Worm (Caenorhabditis elegans) whole organism, young adult: ENCODE measurements around the gene srw-39.

Source experiments
- B0019.2 ChIP-seq: fragments of 200-800 bp; sonication (Bioruptor generic); conservative IDR thresholded peaks from 2 replicates; pipeline ENCODE4 v1.3.6; 2022; ENCODE audit warnings: missing genetic modification reagents, missing genetic modification characterization, missing compliant biosample characterization
- D2030.7 ChIP-seq: fragments of 200-800 bp; sonication (Bioruptor generic); IDR thresholded peaks from 2 replicates; pipeline ENCODE4 v1.3.6; 2022; ENCODE audit warnings: missing genetic modification reagents, missing genetic modification characterization, missing compliant biosample characterization
- F37B4.10 ChIP-seq: fragments of 200-800 bp; sonication (Bioruptor generic); IDR thresholded peaks from 2 replicates; pipeline ENCODE4 v1.3.6; 2022; ENCODE audit warnings: missing genetic modification characterization, missing compliant biosample characterization
- K11D2.4 ChIP-seq: fragments of 200-800 bp; sonication (Bioruptor generic); IDR thresholded peaks from 2 replicates; pipeline ENCODE4 v1.3.6; 2022; ENCODE audit warnings: missing genetic modification reagents, missing genetic modification characterization, missing compliant biosample characterization
- T07F8.4 ChIP-seq: sonication (generic microtip); optimal IDR thresholded peaks from 2 replicates; lab custom pipeline; 2016; ENCODE audit warnings: mild to moderate bottlenecking, missing genetic modification characterization, moderate library complexity, missing compliant biosample characterization
- aptf-2 ChIP-seq: fragments of 200-800 bp; sonication (Bioruptor generic); conservative IDR thresholded peaks from 2 replicates; pipeline ENCODE4 v1.3.6; 2022; ENCODE audit warnings: missing genetic modification reagents, missing genetic modification characterization, missing compliant biosample characterization
- atf-7 ChIP-seq: sonication (generic microtip); optimal IDR thresholded peaks from 2 replicates; lab custom pipeline; 2017; ENCODE audit warnings: mild to moderate bottlenecking, missing genetic modification characterization, missing compliant biosample characterization
- attf-5 ChIP-seq: fragments of 200-800 bp; sonication (Bioruptor generic); optimal IDR thresholded peaks from 2 replicates; lab custom pipeline; 2018; ENCODE audit warnings: mild to moderate bottlenecking, missing genetic modification characterization, missing compliant biosample characterization
- ccch-3 ChIP-seq: fragments of 200-800 bp; sonication (Bioruptor generic); optimal IDR thresholded peaks from 2 replicates; lab custom pipeline; 2018; ENCODE audit warnings: mild to moderate bottlenecking, missing genetic modification characterization, missing compliant biosample characterization
- ceh-100 ChIP-seq: fragments of 200-800 bp; sonication (Bioruptor generic); IDR thresholded peaks from 2 replicates; pipeline ENCODE4 v1.3.6; 2022; ENCODE audit warnings: missing genetic modification reagents, missing genetic modification characterization, missing compliant biosample characterization
- ceh-79 ChIP-seq: sonication (generic microtip); optimal IDR thresholded peaks from 2 replicates; lab custom pipeline; 2017; ENCODE audit warnings: mild to moderate bottlenecking, missing genetic modification characterization, missing compliant biosample characterization
- ceh-91 ChIP-seq: fragments of 200-800 bp; sonication (Bioruptor generic); IDR thresholded peaks from 2 replicates; pipeline ENCODE4 v1.3.6; 2022; ENCODE audit warnings: missing genetic modification reagents, missing genetic modification characterization, missing compliant biosample characterization
- dpff-1 ChIP-seq: sonication (generic microtip); optimal IDR thresholded peaks from 2 replicates; lab custom pipeline; 2017; ENCODE audit warnings: mild to moderate bottlenecking, missing genetic modification characterization, missing compliant biosample characterization
- egl-18 ChIP-seq: fragments of 200-800 bp; sonication (Bioruptor generic); IDR thresholded peaks from 2 replicates; pipeline ENCODE4 v1.3.6; 2022; ENCODE audit warnings: missing genetic modification reagents, missing genetic modification characterization, missing compliant biosample characterization
- egrh-3 ChIP-seq: fragments of 200-800 bp; sonication (Bioruptor generic); IDR thresholded peaks from 2 replicates; pipeline ENCODE4 v1.3.6; 2022; ENCODE audit warnings: missing genetic modification reagents, missing genetic modification characterization, missing compliant biosample characterization
- fkh-3 ChIP-seq: sonication (generic microtip); optimal IDR thresholded peaks from 2 replicates; lab custom pipeline; 2016; ENCODE audit warnings: mild to moderate bottlenecking, missing genetic modification characterization, missing compliant biosample characterization
- him-1 ChIP-seq: sonication (generic microtip); optimal IDR thresholded peaks from 2 replicates; lab custom pipeline; 2016; ENCODE audit warnings: missing genotype, missing genetic modification reagents, missing genetic modification characterization, missing compliant biosample characterization
- hlh-12 ChIP-seq: sonication (generic microtip); optimal IDR thresholded peaks from 2 replicates; lab custom pipeline; 2016; ENCODE audit warnings: missing genetic modification characterization, missing compliant biosample characterization
- hmg-1.2 ChIP-seq: fragments of 200-800 bp; sonication (Bioruptor generic); IDR thresholded peaks from 2 replicates; pipeline ENCODE4 v1.3.6; 2022; ENCODE audit warnings: missing genetic modification reagents, missing genetic modification characterization, missing compliant biosample characterization
- hmg-20 ChIP-seq: fragments of 200-800 bp; sonication (Bioruptor generic); IDR thresholded peaks from 2 replicates; pipeline ENCODE4 v1.3.6; 2022; ENCODE audit warnings: missing genetic modification reagents, missing genetic modification characterization, missing compliant biosample characterization
- hsf-1 ChIP-seq: fragments of 200-800 bp; sonication (Bioruptor generic); IDR thresholded peaks from 2 replicates; pipeline ENCODE4 v1.3.6; 2022; ENCODE audit warnings: missing genetic modification reagents, missing genetic modification characterization, missing compliant biosample characterization
- lag-1 ChIP-seq: fragments of 200-800 bp; sonication (Bioruptor generic); IDR thresholded peaks from 2 replicates; pipeline ENCODE4 v1.3.6; 2022; ENCODE audit warnings: missing genetic modification reagents, missing genetic modification characterization, missing compliant biosample characterization
- let-526 ChIP-seq: fragments of 200-800 bp; sonication (Bioruptor generic); IDR thresholded peaks from 2 replicates; pipeline ENCODE4 v1.3.6; 2022; ENCODE audit warnings: missing genetic modification reagents, missing genetic modification characterization, missing compliant biosample characterization
- lin-35 ChIP-seq, 3 experiments: fragments of 150-350 bp in 2 of 3; sonication (generic microtip) in 1 of 3; optimal IDR thresholded peaks; 2 replicates each; lab custom pipeline; 2014 to 2018; ENCODE audit warnings: missing biosample characterization in 3 of 3, missing genetic modification characterization in 3 of 3, missing genetic modification reagents in 3 of 3
- lir-1 ChIP-seq: fragments of 200-800 bp; sonication (Bioruptor generic); conservative IDR thresholded peaks from 2 replicates; pipeline ENCODE4 v1.3.6; 2022; ENCODE audit warnings: missing genetic modification reagents, missing genetic modification characterization, missing compliant biosample characterization
- lsy-27 ChIP-seq: sonication (generic microtip); optimal IDR thresholded peaks from 2 replicates; lab custom pipeline; 2017; ENCODE audit warnings: missing genetic modification characterization, mild to moderate bottlenecking, missing compliant biosample characterization, antibody characterized with exemption, missing genotype, borderline replicate concordance; ENCODE audit not compliant: insufficient read depth
- madf-6 ChIP-seq: fragments of 200-800 bp; sonication (Bioruptor generic); IDR thresholded peaks from 2 replicates; pipeline ENCODE4 v1.3.6; 2022; ENCODE audit warnings: missing genetic modification reagents, missing genetic modification characterization, missing compliant biosample characterization
- mel-28 ChIP-seq: sonication (generic microtip); optimal IDR thresholded peaks from 2 replicates; lab custom pipeline; 2016; ENCODE audit warnings: borderline replicate concordance, mild to moderate bottlenecking, missing genetic modification characterization, missing compliant biosample characterization
- nfya-1 ChIP-seq: sonication (generic microtip); optimal IDR thresholded peaks from 2 replicates; lab custom pipeline; 2017; ENCODE audit warnings: antibody characterized with exemption, missing compliant biosample characterization, missing genetic modification characterization, borderline replicate concordance; ENCODE audit not compliant: insufficient read depth
- nfyb-1 ChIP-seq: fragments of 200-800 bp; sonication (Bioruptor generic); IDR thresholded peaks from 2 replicates; pipeline ENCODE4 v1.3.6; 2022; ENCODE audit warnings: missing genetic modification reagents, missing genetic modification characterization, missing compliant biosample characterization
- nhr-120 ChIP-seq: fragments of 200-800 bp; sonication (Bioruptor generic); IDR thresholded peaks from 2 replicates; pipeline ENCODE4 v1.3.6; 2022; ENCODE audit warnings: missing genetic modification characterization, missing compliant biosample characterization
- nhr-80 ChIP-seq: sonication (generic microtip); optimal IDR thresholded peaks from 2 replicates; lab custom pipeline; 2016; ENCODE audit warnings: missing genetic modification characterization, missing compliant biosample characterization
- rcor-1 ChIP-seq: fragments of 200-800 bp; sonication (Bioruptor generic); IDR thresholded peaks from 2 replicates; pipeline ENCODE4 v1.3.6; 2022; ENCODE audit warnings: missing genetic modification reagents, missing genetic modification characterization, missing compliant biosample characterization
- repo-1 ChIP-seq: sonication (generic microtip); optimal IDR thresholded peaks from 2 replicates; lab custom pipeline; 2017; ENCODE audit warnings: mild to moderate bottlenecking, missing genetic modification characterization, missing compliant biosample characterization
- sdz-38 ChIP-seq: sonication (generic microtip); optimal IDR thresholded peaks from 2 replicates; lab custom pipeline; 2016; ENCODE audit warnings: missing genotype, missing genetic modification characterization, missing compliant biosample characterization
- sea-2 ChIP-seq: fragments of 200-800 bp; sonication (Bioruptor generic); IDR thresholded peaks from 2 replicates; pipeline ENCODE4 v1.3.6; 2022; ENCODE audit warnings: missing genetic modification characterization, missing compliant biosample characterization
- snpc-1.1 ChIP-seq: sonication (generic microtip); optimal IDR thresholded peaks from 2 replicates; lab custom pipeline; 2017; ENCODE audit warnings: missing genetic modification characterization, mild to moderate bottlenecking, missing compliant biosample characterization, antibody characterized with exemption, moderate library complexity, missing genotype, missing genetic modification reagents; ENCODE audit not compliant: insufficient read depth
- tlf-1 ChIP-seq: fragments of 200-800 bp; sonication (Bioruptor generic); optimal IDR thresholded peaks from 2 replicates; lab custom pipeline; 2018; ENCODE audit warnings: mild to moderate bottlenecking, missing genetic modification characterization, missing compliant biosample characterization
- xnd-1 ChIP-seq: sonication (generic microtip); optimal IDR thresholded peaks from 2 replicates; lab custom pipeline; 2016; ENCODE audit warnings: missing genotype, missing genetic modification reagents, missing genetic modification characterization, missing compliant biosample characterization

srw-39 gene

DNA sequence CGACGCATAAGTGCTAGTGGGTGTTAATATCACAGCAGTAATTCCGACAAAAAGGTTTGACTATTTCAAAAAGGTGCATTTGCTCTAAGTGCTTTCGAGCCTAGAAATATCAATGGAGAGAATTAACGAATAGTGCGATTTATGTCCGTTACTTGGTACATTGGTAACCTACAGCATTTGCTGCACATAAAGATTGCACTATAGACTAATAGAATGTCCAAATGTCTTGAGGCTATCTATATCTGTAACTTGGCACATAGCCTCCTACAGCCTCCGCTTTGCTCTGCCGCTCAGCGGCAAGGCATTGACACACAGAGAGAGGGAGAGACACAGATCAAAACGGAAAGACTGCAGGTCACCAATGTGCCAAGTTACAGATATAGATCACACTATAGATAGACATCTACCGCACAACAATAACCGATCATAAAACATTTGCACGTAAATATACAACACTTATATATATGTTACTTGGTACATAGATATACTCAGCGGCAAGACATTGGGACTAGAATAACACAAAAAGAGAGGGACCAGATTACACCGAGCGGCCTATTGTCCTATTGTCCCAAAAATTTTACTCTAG, 23.7 kb upstream of the srw-39 start, which contains the start of the genes srh-217 and Y113G7B.28:
TSS of gene srh-217 (minus strand) at position 101 of the 586 bp plus-strand sequence.
TSS of gene Y113G7B.28 (plus strand) at position 536 of the 586 bp plus-strand sequence.
- TF ChIP-seq F37B4.10 (GFP tag; lab: Robert Waterston, UW): no peak
- no peak for TF ChIP-seq repo-1
- TF ChIP-seq him-1 (tag; lab: Kevin White, UChicago): no peak
- TF ChIP-seq nfyb-1 (GFP tag; lab: Robert Waterston, UW): no peak

- TF ChIP-seq sdz-38 (tag; lab: Kevin White, UChicago): no peak
- no peak for TF ChIP-seq lag-1
- no peak for TF ChIP-seq hmg-20 (GFP tag; lab: Robert Waterston, UW)
- TF ChIP-seq nfya-1: no peak
- no peak for TF ChIP-seq ceh-91 (GFP tag; lab: Robert Waterston, UW)
- TF ChIP-seq egl-18 (GFP tag; lab: Robert Waterston, UW): no peak
- TF ChIP-seq xnd-1 (tag; lab: Kevin White, UChicago): no peak
- TF ChIP-seq hmg-1.2 (GFP tag; lab: Robert Waterston, UW): no peak
- TF ChIP-seq egrh-3 (GFP tag; lab: Robert Waterston, UW): no peak
- TF ChIP-seq ceh-79 (tag; lab: Kevin White, UChicago): no peak
Observed at ce11 chrV:20192102-20192880, 20.4 kb upstream of the srw-39 start, which contains the start of the genes fbxa-115 and Y113G7B.27. Gene fbxa-115 (minus strand): TSS chrV:20192152. Gene Y113G7B.27 (plus strand): TSS chrV:20192830.

DNA sequence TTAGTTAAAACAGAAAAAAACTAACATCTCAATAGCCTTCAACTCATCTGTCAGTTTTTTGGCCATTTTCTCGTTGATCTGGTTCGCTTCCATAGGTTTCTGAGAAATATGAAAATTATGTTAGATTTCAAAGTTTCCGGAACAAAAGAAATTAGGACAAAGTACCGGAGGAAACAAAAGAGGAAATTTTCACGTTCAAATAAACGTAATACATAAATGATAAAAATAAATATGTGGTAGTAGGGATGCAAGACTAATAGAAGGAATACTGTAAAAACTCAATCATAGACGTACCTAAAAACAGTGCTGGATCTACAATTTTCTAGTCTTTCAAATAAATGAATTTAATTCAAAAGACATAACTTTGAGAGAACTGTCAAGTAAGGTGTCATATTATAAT, 16.9 kb upstream of the srw-39 start, which contains the start of gene fbxa-116:
TSS of gene fbxa-116 (minus strand) at position 101 of the 400 bp plus-strand sequence.
- TF ChIP-seq snpc-1.1: no peak
- no peak for TF ChIP-seq ccch-3 (GFP tag; lab: Kevin White, UChicago)
- no peak for TF ChIP-seq ceh-91 (GFP tag; lab: Robert Waterston, UW)
- TF ChIP-seq D2030.7 (GFP tag; lab: Robert Waterston, UW): no peak
- TF ChIP-seq ceh-100 (GFP tag; lab: Robert Waterston, UW): no peak
- TF ChIP-seq repo-1: no peak
- TF ChIP-seq nhr-80 (tag; lab: Kevin White, UChicago): no peak
- no peak for TF ChIP-seq sea-2 (GFP tag; lab: Robert Waterston, UW)
- TF ChIP-seq hlh-12 (tag; lab: Kevin White, UChicago): no peak
- no peak for TF ChIP-seq let-526 (GFP tag; lab: Robert Waterston, UW)
- no peak for TF ChIP-seq lsy-27 (tag; lab: Kevin White, UChicago)
- TF ChIP-seq dpff-1 (tag; lab: Kevin White, UChicago): no peak
- TF ChIP-seq mel-28 (tag; lab: Kevin White, UChicago): no peak
- TF ChIP-seq aptf-2 (GFP tag; lab: Robert Waterston, UW): no peak
- TF ChIP-seq fkh-3: no peak
- TF ChIP-seq lin-35 (GFP tag; optimal IDR thresholded peaks at IDR 0.05; lab: Kevin White, UChicago): no peak

DNA sequence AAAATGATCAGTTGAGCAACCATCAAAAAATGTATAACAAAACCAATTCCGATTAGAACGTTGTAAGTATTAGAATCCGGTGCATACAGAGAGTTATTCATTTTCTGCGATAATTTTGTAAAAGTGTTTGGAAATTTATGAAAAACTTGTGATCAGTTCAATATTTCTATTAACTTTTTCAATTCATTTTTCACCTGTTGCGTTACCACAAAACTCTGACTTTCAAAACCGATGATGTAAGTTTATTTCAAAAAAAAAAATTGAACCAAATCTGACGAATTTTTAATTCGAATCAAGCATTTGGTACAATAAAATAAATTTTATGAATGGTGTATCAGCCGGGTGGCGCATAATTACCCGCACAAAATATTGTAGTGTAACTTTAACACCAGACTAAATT, 14.7 kb upstream of the srw-39 start, which contains the start of gene srz-16:
TSS of gene srz-16 (minus strand) at position 101 of the 400 bp plus-strand sequence.
- TF ChIP-seq attf-5 (GFP tag; lab: Kevin White, UChicago) (no peak), sea-2 (GFP tag; lab: Robert Waterston, UW) (no peak), madf-6 (GFP tag; lab: Robert Waterston, UW) (no peak), ceh-100 (GFP tag; lab: Robert Waterston, UW) (no peak), F37B4.10 (GFP tag; lab: Robert Waterston, UW) (no peak), hsf-1 (GFP tag; lab: Robert Waterston, UW) (no peak), B0019.2 (GFP tag; lab: Robert Waterston, UW) (no peak), rcor-1 (GFP tag; lab: Robert Waterston, UW) (no peak), tlf-1 (GFP tag; lab: Kevin White, UChicago) (no peak), T07F8.4 (tag; lab: Kevin White, UChicago) (no peak), K11D2.4 (no peak), atf-7 (no peak), nhr-120 (GFP tag; lab: Robert Waterston, UW) (no peak), lir-1 (GFP tag; lab: Robert Waterston, UW) (no peak)
